Worm (Caenorhabditis elegans) whole organism, L2 larva: ENCODE results near the gene Y39A1A.31.

Experiments
- R02D3.7 ChIP-seq: fragments of 150-350 bp; optimal IDR thresholded peaks from 2 replicates; lab custom pipeline; 2014; ENCODE audit warnings: missing biosample characterization, missing genetic modification characterization
- ZK546.5 ChIP-seq: sonication (generic microtip); optimal IDR thresholded peaks from 2 replicates; lab custom pipeline; 2017; ENCODE audit warnings: missing biosample characterization, missing genetic modification characterization
- egl-27 ChIP-seq: sonication (generic microtip); optimal IDR thresholded peaks from 3 replicates; lab custom pipeline; 2017; ENCODE audit warnings: missing biosample characterization, missing genetic modification reagents, missing genetic modification characterization
- nhr-10 ChIP-seq: sonication (generic microtip); optimal IDR thresholded peaks from 2 replicates; lab custom pipeline; 2017; ENCODE audit warnings: missing biosample characterization, missing genetic modification characterization
- nhr-11 ChIP-seq: fragments of 150-350 bp; optimal IDR thresholded peaks from 2 replicates; lab custom pipeline; 2014; ENCODE audit warnings: missing biosample characterization, missing genetic modification characterization
- nhr-77 ChIP-seq: fragments of 150-350 bp; optimal IDR thresholded peaks from 2 replicates; lab custom pipeline; 2014; ENCODE audit warnings: missing biosample characterization, missing genetic modification characterization
- skn-1 ChIP-seq: sonication (generic microtip); optimal IDR thresholded peaks from 2 replicates; lab custom pipeline; 2017; ENCODE audit warnings: missing biosample characterization, missing genetic modification characterization
- sma-3 ChIP-seq: sonication (generic microtip); optimal IDR thresholded peaks from 2 replicates; lab custom pipeline; 2016; ENCODE audit warnings: missing genetic modification reagents, missing genetic modification characterization, missing compliant biosample characterization
- snpc-4 ChIP-seq: fragments of 150-350 bp; optimal IDR thresholded peaks from 2 replicates; lab custom pipeline; 2014; ENCODE audit warnings: missing biosample characterization, missing genetic modification characterization

ce11 chrIII:10678971-10679370, 10.0 kb downstream of the Y39A1A.31 start, which contains the start of gene Y39A1A.16:
- no peak for TF ChIP-seq nhr-11 (tag; lab: Kevin White, UChicago)
- TF ChIP-seq egl-27 (tag; lab: Kevin White, UChicago): no peak
- no peak for TF ChIP-seq ZK546.5 (tag; lab: Kevin White, UChicago)
- TF ChIP-seq snpc-4: no peak
- no peak for TF ChIP-seq R02D3.7 (tag; lab: Kevin White, UChicago)
- TF ChIP-seq nhr-77: no peak
- no peak for TF ChIP-seq skn-1 (tag; lab: Kevin White, UChicago)
- no peak for TF ChIP-seq sma-3 (GFP tag; lab: Kevin White, UChicago)
- TF ChIP-seq nhr-10 (tag; lab: Kevin White, UChicago): no peak
